Worm (Caenorhabditis elegans) whole organism, L2 larva: ENCODE data around the gene T28D6.6.

Experiments used
- F13H6.1 ChIP-seq: sonication (generic microtip); optimal IDR thresholded peaks from 2 replicates; lab custom pipeline; 2016; ENCODE audit warnings: missing genetic modification characterization, missing compliant biosample characterization
- aly-2 ChIP-seq: fragments of 150-350 bp; optimal IDR thresholded peaks from 2 replicates; lab custom pipeline; 2014; ENCODE audit warnings: missing biosample characterization, missing genetic modification characterization
- ceh-16 ChIP-seq: fragments of 150-350 bp; optimal IDR thresholded peaks from 2 replicates; lab custom pipeline; 2014; ENCODE audit warnings: missing biosample characterization, missing genetic modification characterization
- nhr-129 ChIP-seq: fragments of 150-350 bp; optimal IDR thresholded peaks from 2 replicates; lab custom pipeline; 2014; ENCODE audit warnings: missing biosample characterization, missing genetic modification characterization
- nhr-21 ChIP-seq: fragments of 150-350 bp; optimal IDR thresholded peaks from 2 replicates; lab custom pipeline; 2014; ENCODE audit warnings: missing biosample characterization, missing genetic modification characterization
- nhr-23 ChIP-seq: fragments of 150-350 bp; optimal IDR thresholded peaks from 2 replicates; lab custom pipeline; 2014; ENCODE audit warnings: missing biosample characterization, missing genetic modification reagents, missing genetic modification characterization
- nhr-25 ChIP-seq: fragments of 150-350 bp; sonication (generic microtip); optimal IDR thresholded peaks from 3 replicates; lab custom pipeline; 2014; ENCODE audit warnings: missing biosample characterization, missing genetic modification characterization
- nhr-6 ChIP-seq: fragments of 150-350 bp; optimal IDR thresholded peaks from 2 replicates; lab custom pipeline; 2014; ENCODE audit warnings: missing biosample characterization, missing genetic modification characterization
- nhr-77 ChIP-seq: fragments of 150-350 bp; optimal IDR thresholded peaks from 2 replicates; lab custom pipeline; 2014; ENCODE audit warnings: missing biosample characterization, missing genetic modification characterization
- skn-1 ChIP-seq: sonication (generic microtip); optimal IDR thresholded peaks from 2 replicates; lab custom pipeline; 2017; ENCODE audit warnings: missing biosample characterization, missing genetic modification characterization
- snpc-4 ChIP-seq: fragments of 150-350 bp; optimal IDR thresholded peaks from 2 replicates; lab custom pipeline; 2014; ENCODE audit warnings: missing biosample characterization, missing genetic modification characterization
- unc-39 ChIP-seq: fragments of 150-350 bp; optimal IDR thresholded peaks from 2 replicates; lab custom pipeline; 2014; ENCODE audit warnings: missing biosample characterization, missing genetic modification characterization
- ztf-11 ChIP-seq: sonication (generic microtip); optimal IDR thresholded peaks from 2 replicates; lab custom pipeline; 2017; ENCODE audit warnings: missing biosample characterization, missing genetic modification characterization

DNA sequence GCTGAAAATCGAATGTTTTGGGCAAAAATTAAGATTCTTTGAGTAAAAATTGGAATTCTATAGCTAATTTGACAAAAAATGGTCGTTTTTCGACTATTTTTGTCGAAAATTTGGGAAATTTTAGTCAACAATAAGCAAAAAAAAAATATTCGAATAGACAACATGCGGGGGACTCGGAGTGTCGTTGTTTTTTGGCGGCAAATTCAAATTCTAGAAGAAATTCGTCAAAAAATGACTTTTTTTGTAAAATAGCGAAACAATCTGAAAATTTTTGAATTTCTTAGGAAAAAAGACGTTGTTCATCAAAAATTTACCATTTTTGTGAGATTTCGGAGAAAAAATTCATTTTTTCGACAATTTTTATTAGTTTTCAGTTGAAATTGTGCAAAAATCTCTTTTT, 59.3 kb downstream of the T28D6.6 start:
- TF ChIP-seq nhr-23 (no peak), unc-39 (tag; lab: Kevin White, UChicago) (no peak), aly-2 (tag; lab: Kevin White, UChicago) (no peak), nhr-129 (tag; lab: Kevin White, UChicago) (no peak), nhr-77 (tag; lab: Kevin White, UChicago) (no peak), skn-1 (tag; lab: Kevin White, UChicago) (no peak), F13H6.1 (tag; lab: Kevin White, UChicago) (no peak), nhr-25 (tag; lab: Kevin White, UChicago) (no peak), snpc-4 (no peak), ztf-11 (tag; lab: Kevin White, UChicago) (no peak), nhr-6 (tag; lab: Kevin White, UChicago) (no peak), nhr-21 (no peak), ceh-16 (tag; lab: Kevin White, UChicago) (no peak)
